Worm (Caenorhabditis elegans): ENCODE results near the gene F25B3.4.

The F25B3.4 gene

ce11 chrV:9536505-9536904 lies 32.1 kb downstream of the F25B3.4 start, which contains the start of gene C50F4.4 (continued):
- TF ChIP-seq ces-1 (GFP tag; optimal IDR thresholded peaks at IDR 0.05) (no peak), egl-13 (tag; optimal IDR thresholded peaks at IDR 0.05) (peak; percentile 36), lin-35 (GFP tag; optimal IDR thresholded peaks at IDR 0.05) (peak; percentile 29 to 33), F16B12.6 (tag; optimal IDR thresholded peaks at IDR 0.05) (no peak), vab-15 (tag; optimal IDR thresholded peaks at IDR 0.05) (no peak), fkh-8 (tag; optimal IDR thresholded peaks at IDR 0.05) (peak; percentile 15), nhr-84 (tag; optimal IDR thresholded peaks at IDR 0.05) (no peak), ets-5 (GFP tag; IDR thresholded peaks at IDR 0.05) (no peak), ama-1 (optimal IDR thresholded peaks at IDR 0.05) (no peak), unc-86 (tag; optimal IDR thresholded peaks at IDR 0.05) (peak; percentile 15), mab-9 (GFP tag; IDR thresholded peaks at IDR 0.05) (0 out of 2 replicates have a peak, but pooled peaks have one; percentile 49), nhr-19 (GFP tag; conservative IDR thresholded peaks at IDR 0.05) (peak; percentile 42; the same call in 1 of the 2 replicates), jun-1 (tag; optimal IDR thresholded peaks at IDR 0.05) (no peak), sox-4 (tag; optimal IDR thresholded peaks at IDR 0.05) (peak; percentile 72), elt-3 (tag; optimal IDR thresholded peaks at IDR 0.05) (no peak), unc-130 (tag; optimal IDR thresholded peaks at IDR 0.05) (peak; percentile 46), zag-1 (tag; optimal IDR thresholded peaks at IDR 0.05) (no peak), aly-2 (tag; optimal IDR thresholded peaks at IDR 0.05) (no peak), ceh-88 (GFP tag; IDR thresholded peaks at IDR 0.05) (no peak), swsn-7 (tag; optimal IDR thresholded peaks at IDR 0.05) (peak; percentile 59), nhr-90 (tag; optimal IDR thresholded peaks at IDR 0.05; ENCODE audit: poor library complexity) (peak; percentile 71), nhr-28 (tag; optimal IDR thresholded peaks at IDR 0.05) (no peak), rnt-1 (tag; optimal IDR thresholded peaks at IDR 0.05) (peak; percentile 93), tbx-2 (tag; optimal IDR thresholded peaks at IDR 0.05) (no peak), skn-1 (tag; optimal IDR thresholded peaks at IDR 0.05) (no peak), mef-2 (tag; optimal IDR thresholded peaks at IDR 0.05) (no peak), egl-27 (tag; optimal IDR thresholded peaks at IDR 0.05) (no peak), fkh-4 (tag; optimal IDR thresholded peaks at IDR 0.05; ENCODE audit: borderline replicate concordance) (peak; percentile 64), isw-1 (GFP tag; IDR thresholded peaks at IDR 0.05) (no peak), ceh-90 (tag; optimal IDR thresholded peaks at IDR 0.05) (peak; percentile 74), nhr-47 (tag; optimal IDR thresholded peaks at IDR 0.05) (peak; percentile 67), efl-3 (GFP tag; optimal IDR thresholded peaks at IDR 0.05) (no peak), lsy-2 (tag; optimal IDR thresholded peaks at IDR 0.05) (peak in 1 of 2 experiments; percentile 61), efl-1 (optimal IDR thresholded peaks at IDR 0.05) (peak; percentile 32 to 56), efl-1 (GFP tag; optimal IDR thresholded peaks at IDR 0.05 in 1 of 2) (peak; percentile 49 to 94), snu-23 (GFP tag; optimal IDR thresholded peaks at IDR 0.05) (peak; percentile 55), nhr-71 (tag; optimal IDR thresholded peaks at IDR 0.05) (peak; percentile 69)

ce11 chrV:9534621-9535020 lies 34.0 kb downstream of the F25B3.4 start, which contains the start of gene tag-329:
TSS of gene tag-329 (plus strand) at chrV:9534921.
- TF ChIP-seq unc-130 (tag; optimal IDR thresholded peaks at IDR 0.05) (no peak), mdl-1 (tag; optimal IDR thresholded peaks at IDR 0.05) (no peak), ztf-4 (tag; optimal IDR thresholded peaks at IDR 0.05) (no peak), ces-1 (GFP tag; optimal IDR thresholded peaks at IDR 0.05) (no peak), mef-2 (tag; optimal IDR thresholded peaks at IDR 0.05) (no peak)

- no peak for TF ChIP-seq egl-27 (tag; optimal IDR thresholded peaks at IDR 0.05)
- TF ChIP-seq jun-1 (tag; optimal IDR thresholded peaks at IDR 0.05), result no peak
- TF ChIP-seq nhr-90 (tag; optimal IDR thresholded peaks at IDR 0.05; ENCODE audit: poor library complexity), result no peak
- no peak for TF ChIP-seq pag-3 (tag; optimal IDR thresholded peaks at IDR 0.05; ENCODE audit: borderline replicate concordance, insufficient read depth)
- TF ChIP-seq sox-4 (tag; optimal IDR thresholded peaks at IDR 0.05), result no peak
- no peak for TF ChIP-seq swsn-7 (tag; optimal IDR thresholded peaks at IDR 0.05)
- TF ChIP-seq nhr-237 (tag; optimal IDR thresholded peaks at IDR 0.05), result no peak
- no peak for TF ChIP-seq ceh-8 (GFP tag; optimal IDR thresholded peaks at IDR 0.05)
- TF ChIP-seq lir-3 (tag; optimal IDR thresholded peaks at IDR 0.05; ENCODE audit: poor library complexity), result no peak
- no peak for TF ChIP-seq zip-4 (GFP tag; optimal IDR thresholded peaks at IDR 0.05)
- TF ChIP-seq lin-15B (tag; optimal IDR thresholded peaks at IDR 0.05), result no peak
- TF ChIP-seq snu-23 (GFP tag; optimal IDR thresholded peaks at IDR 0.05), result no peak
- TF ChIP-seq mep-1 (tag; optimal IDR thresholded peaks at IDR 0.05), result no peak
- no peak for TF ChIP-seq ama-1 (optimal IDR thresholded peaks at IDR 0.05)
- no peak for TF ChIP-seq unc-30 (tag; optimal IDR thresholded peaks at IDR 0.05)
- TF ChIP-seq aly-2 (tag; optimal IDR thresholded peaks at IDR 0.05), result no peak
- no peak for TF ChIP-seq ztf-11 (tag; optimal IDR thresholded peaks at IDR 0.05)
These were observed 37.1 kb downstream of the F25B3.4 start, which contains the start of the genes C50F4.10 and pfk-1.2 for ce11 chrV:9531477-9531876. TSS of gene C50F4.10 (minus strand) at chrV:9531577. TSS of gene pfk-1.2 (plus strand) at chrV:9531801.
